Fruit fly (Drosophila melanogaster) whole organism, embryonic: ENCODE measurements around the gene CG7806.

Experiments used
- Atf6 ChIP-seq: fragments of 200-800 bp; sonication (Bioruptor generic); IDR thresholded peaks from 2 replicates; pipeline ENCODE4 v1.3.6; 2022; ENCODE audit warnings: missing biosample characterization, missing genetic modification characterization
- CG13894 ChIP-seq: fragments of 200-800 bp; sonication (Bioruptor generic); optimal IDR thresholded peaks from 3 replicates; lab custom pipeline; 2018; ENCODE audit warnings: missing biosample characterization, mild to moderate bottlenecking, missing genetic modification characterization, moderate library complexity
- CG14667 ChIP-seq: fragments of 200-800 bp; sonication (Bioruptor generic); IDR thresholded peaks from 2 replicates; pipeline ENCODE4 v1.3.6; 2022; ENCODE audit warnings: missing biosample characterization, missing genetic modification characterization
- CG15269 ChIP-seq: fragments of 200-800 bp; sonication (Bioruptor generic); optimal IDR thresholded peaks from 2 replicates; lab custom pipeline; 2018; ENCODE audit warnings: missing biosample characterization, mild to moderate bottlenecking, missing genetic modification characterization, moderate library complexity
- CG15696 ChIP-seq: fragments of 200-800 bp; sonication (Bioruptor generic); optimal IDR thresholded peaks from 2 replicates; lab custom pipeline; 2019; ENCODE audit warnings: missing biosample characterization, mild to moderate bottlenecking, missing genetic modification characterization, moderate library complexity
- CG17359 ChIP-seq: fragments of 200-800 bp; sonication (Bioruptor generic); optimal IDR thresholded peaks from 3 replicates; lab custom pipeline; 2018; ENCODE audit warnings: missing biosample characterization, mild to moderate bottlenecking, missing genetic modification characterization, moderate library complexity
- CG17385 ChIP-seq: fragments of 200-800 bp; sonication (Bioruptor generic); optimal IDR thresholded peaks from 3 replicates; lab custom pipeline; 2018; ENCODE audit warnings: missing biosample characterization, mild to moderate bottlenecking, missing genetic modification characterization
- CG18011 ChIP-seq: fragments of 200-800 bp; sonication (Bioruptor generic); optimal IDR thresholded peaks from 2 replicates; lab custom pipeline; 2017; ENCODE audit warnings: missing biosample characterization, missing genetic modification characterization, mild to moderate bottlenecking, moderate library complexity, missing genotype
- CG18599 ChIP-seq: fragments of 200-800 bp; sonication (Bioruptor generic); optimal IDR thresholded peaks from 3 replicates; lab custom pipeline; 2017; ENCODE audit warnings: missing biosample characterization, missing genetic modification characterization, mild to moderate bottlenecking, moderate library complexity, missing genetic modification reagents
- CG2129 ChIP-seq: fragments of 200-800 bp; sonication (Bioruptor generic); IDR thresholded peaks from 2 replicates; pipeline ENCODE4 v1.3.6; 2022; ENCODE audit warnings: missing biosample characterization, missing genetic modification characterization; ENCODE audit not compliant: partially characterized antibody
- CG33557 ChIP-seq: fragments of 200-800 bp; sonication (Bioruptor generic); optimal IDR thresholded peaks from 2 replicates; lab custom pipeline; 2019; ENCODE audit warnings: missing biosample characterization, mild to moderate bottlenecking, missing genetic modification characterization, moderate library complexity
- CG4360 ChIP-seq: fragments of 200-800 bp; sonication (Bioruptor generic); IDR thresholded peaks from 2 replicates; pipeline ENCODE4 v1.3.6; 2022; ENCODE audit warnings: missing biosample characterization, missing genetic modification characterization
- CG6791 ChIP-seq: fragments of 200-800 bp; sonication (Bioruptor generic); IDR thresholded peaks from 3 replicates; pipeline ENCODE4 v1.3.6; 2022; ENCODE audit warnings: missing biosample characterization, missing genetic modification characterization; ENCODE audit not compliant: partially characterized antibody
- CG7556 ChIP-seq: fragments of 200-800 bp; sonication (Bioruptor generic); optimal IDR thresholded peaks from 2 replicates; lab custom pipeline; 2017; ENCODE audit warnings: missing biosample characterization, mild to moderate bottlenecking, missing genetic modification characterization
- CG7745 ChIP-seq: fragments of 200-800 bp; sonication (Bioruptor generic); optimal IDR thresholded peaks from 2 replicates; lab custom pipeline; 2018; ENCODE audit warnings: missing biosample characterization, mild to moderate bottlenecking, missing genetic modification characterization, moderate library complexity
- CG7839 ChIP-seq: fragments of 200-800 bp; sonication (Bioruptor generic); optimal IDR thresholded peaks from 3 replicates; lab custom pipeline; 2018; ENCODE audit warnings: missing biosample characterization, mild to moderate bottlenecking, missing genetic modification characterization, moderate library complexity
- CG8765 ChIP-seq: fragments of 200-800 bp; sonication (Bioruptor generic); IDR thresholded peaks from 2 replicates; pipeline ENCODE4 v1.3.6; 2022; ENCODE audit warnings: missing biosample characterization, missing genetic modification characterization
- Hr51 ChIP-seq, 2 experiments: fragments of 200-800 bp; sonication (Bioruptor generic); optimal IDR thresholded peaks; 2 replicates in 1 of 2; 3 replicates in 1 of 2; lab custom pipeline; 2016 to 2018; ENCODE audit warnings: missing biosample characterization in 2 of 2, missing genetic modification characterization in 2 of 2, mild to moderate bottlenecking in 1 of 2, moderate library complexity in 1 of 2
- Med ChIP-seq: fragments of 200-800 bp; sonication (Bioruptor generic); peaks from one replicate; lab custom pipeline; 2016; ENCODE audit warnings: missing biosample characterization, missing genetic modification characterization, mild to moderate bottlenecking, inconsistent platforms, moderate library complexity
- NFAT ChIP-seq: fragments of 200-800 bp; sonication (Bioruptor generic); IDR thresholded peaks from 2 replicates; pipeline ENCODE4 v1.3.6; 2022; ENCODE audit warnings: missing biosample characterization, missing genetic modification characterization
- Pdp1 ChIP-seq, 2 experiments: fragments of 200-800 bp; sonication (Bioruptor generic); optimal IDR thresholded peaks; 3 replicates each; lab custom pipeline; 2016; ENCODE audit warnings: missing biosample characterization in 2 of 2, missing genetic modification characterization in 2 of 2, mild to moderate bottlenecking in 1 of 2, moderate library complexity in 1 of 2
- Rfx ChIP-seq: fragments of 200-800 bp; sonication (Bioruptor generic); IDR thresholded peaks from 2 replicates; pipeline ENCODE4 v1.3.6; 2022; ENCODE audit warnings: missing biosample characterization, missing genetic modification characterization
- Side ChIP-seq: fragments of 200-800 bp; sonication (Bioruptor generic); optimal IDR thresholded peaks from 2 replicates; lab custom pipeline; 2016; ENCODE audit warnings: missing biosample characterization, missing genetic modification characterization
- Usf ChIP-seq: fragments of 200-800 bp; sonication (Bioruptor generic); optimal IDR thresholded peaks from 2 replicates; lab custom pipeline; 2017; ENCODE audit warnings: missing genotype, missing biosample characterization, missing genetic modification characterization
- cas ChIP-seq: fragments of 200-800 bp; sonication (Bioruptor generic); IDR thresholded peaks from 2 replicates; pipeline ENCODE4 v1.3.6; 2022; ENCODE audit warnings: missing biosample characterization, missing genetic modification characterization
- caup ChIP-seq: fragments of 200-800 bp; sonication (Bioruptor generic); optimal IDR thresholded peaks from 3 replicates; lab custom pipeline; 2017; ENCODE audit warnings: missing biosample characterization, mild to moderate bottlenecking, missing genetic modification characterization, moderate library complexity; ENCODE audit not compliant: severe bottlenecking
- cg ChIP-seq: fragments of 200-800 bp; sonication (Bioruptor generic); optimal IDR thresholded peaks from 3 replicates; lab custom pipeline; 2019; ENCODE audit warnings: missing biosample characterization, mild to moderate bottlenecking, missing genetic modification characterization, moderate library complexity
- chinmo ChIP-seq: fragments of 200-800 bp; sonication (Bioruptor generic); IDR thresholded peaks from 4 replicates; pipeline ENCODE4 v1.3.6; 2022; ENCODE audit warnings: missing biosample characterization, missing genetic modification characterization; ENCODE audit not compliant: partially characterized antibody
- chm ChIP-seq: fragments of 200-800 bp; sonication (Bioruptor generic); IDR thresholded peaks from 2 replicates; pipeline ENCODE4 v1.3.6; 2022; ENCODE audit warnings: missing biosample characterization, missing genetic modification characterization
- crol ChIP-seq: fragments of 200-800 bp; sonication (Bioruptor generic); IDR thresholded peaks from 2 replicates; pipeline ENCODE4 v1.3.6; 2022; ENCODE audit warnings: missing biosample characterization, missing genetic modification characterization
- danr ChIP-seq: fragments of 200-800 bp; sonication (Bioruptor generic); IDR thresholded peaks from 2 replicates; pipeline ENCODE4 v1.3.6; 2022; ENCODE audit warnings: missing biosample characterization, missing genetic modification characterization
- gem ChIP-seq: fragments of 200-800 bp; sonication (Bioruptor generic); optimal IDR thresholded peaks from 2 replicates; lab custom pipeline; 2019; ENCODE audit warnings: missing biosample characterization, mild to moderate bottlenecking, missing genetic modification characterization, moderate library complexity
- h ChIP-seq: fragments of >200 bp; optimal IDR thresholded peaks from 2 replicates; lab custom pipeline; 2017
- kni ChIP-seq: fragments of 200-800 bp; sonication (Bioruptor generic); optimal IDR thresholded peaks from 3 replicates; lab custom pipeline; 2017; ENCODE audit warnings: mild to moderate bottlenecking, missing biosample characterization, missing genetic modification reagents, missing genetic modification characterization
- nmo ChIP-seq: fragments of 200-800 bp; sonication (Bioruptor generic); optimal IDR thresholded peaks from 2 replicates; lab custom pipeline; 2018; ENCODE audit warnings: missing biosample characterization, mild to moderate bottlenecking, missing genetic modification characterization, moderate library complexity
- oc ChIP-seq: fragments of 200-800 bp; sonication (Bioruptor generic); optimal IDR thresholded peaks from 2 replicates; lab custom pipeline; 2018; ENCODE audit warnings: missing biosample characterization, mild to moderate bottlenecking, missing genetic modification characterization, moderate library complexity
- peb ChIP-seq: fragments of 200-800 bp; sonication (Bioruptor generic); IDR thresholded peaks from 2 replicates; pipeline ENCODE4 v1.3.6; 2022; ENCODE audit warnings: missing biosample characterization, missing genetic modification characterization
- pfk ChIP-seq: fragments of 200-800 bp; sonication (Bioruptor generic); optimal IDR thresholded peaks from 2 replicates; lab custom pipeline; 2018; ENCODE audit warnings: missing biosample characterization, mild to moderate bottlenecking, missing genetic modification characterization, moderate library complexity
- row ChIP-seq: fragments of 200-800 bp; sonication (Bioruptor generic); IDR thresholded peaks from 3 replicates; pipeline ENCODE4 v1.3.6; 2022; ENCODE audit warnings: missing biosample characterization, missing genetic modification characterization
- sqz ChIP-seq: fragments of 200-800 bp; sonication (Bioruptor generic); optimal IDR thresholded peaks from 3 replicates; lab custom pipeline; 2018; ENCODE audit warnings: missing biosample characterization, mild to moderate bottlenecking, missing genetic modification characterization
- twi ChIP-seq: fragments of 200-800 bp; optimal IDR thresholded peaks from 2 replicates; lab custom pipeline; 2019; ENCODE audit warnings: missing biosample characterization, mild to moderate bottlenecking, missing genetic modification characterization, moderate library complexity
- unc-4 ChIP-seq: fragments of 200-800 bp; sonication (Bioruptor generic); IDR thresholded peaks from 2 replicates; pipeline ENCODE4 v1.3.6; 2022; ENCODE audit warnings: missing biosample characterization, missing genetic modification characterization; ENCODE audit not compliant: partially characterized antibody
- wor ChIP-seq: fragments of 200-800 bp; sonication (Bioruptor generic); IDR thresholded peaks from 2 replicates; pipeline ENCODE4 v1.3.6; 2022; ENCODE audit warnings: missing biosample characterization, missing genetic modification characterization
- zf30C ChIP-seq: fragments of 200-800 bp; sonication (Bioruptor generic); optimal IDR thresholded peaks from 3 replicates; lab custom pipeline; 2018; ENCODE audit warnings: missing biosample characterization, mild to moderate bottlenecking, missing genetic modification characterization

Gene CG7806

DNA sequence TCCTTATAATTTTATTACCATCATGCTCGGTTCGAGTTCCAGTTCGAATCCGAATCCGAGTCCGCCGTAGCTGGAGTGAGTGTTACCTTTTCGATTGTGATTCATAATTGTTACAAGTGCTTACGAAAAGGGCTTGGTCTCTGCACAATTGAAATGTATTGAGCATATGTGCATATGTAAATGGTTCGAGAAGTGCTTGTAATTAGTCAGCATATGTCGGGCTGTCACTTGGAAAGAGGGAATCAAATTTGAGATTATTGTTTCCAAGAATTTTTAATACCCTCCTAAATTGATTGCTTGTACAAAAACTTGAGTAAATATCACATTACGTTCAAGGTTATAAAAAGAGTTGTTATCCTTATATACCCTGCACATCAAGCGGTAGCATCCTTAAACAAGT is 17.8 kb upstream of the CG7806 start:
- TF ChIP-seq CG17385 = no peak
- peak; percentile 11 for TF ChIP-seq kni
- peak in 1 of 2 experiments; percentile 57 for TF ChIP-seq Pdp1 (GFP tag; optimal IDR thresholded peaks at IDR 0.05; lab: Kevin White, UChicago)
- peak; percentile 41 for TF ChIP-seq twi (tag; lab: Kevin White, UChicago)

DNA sequence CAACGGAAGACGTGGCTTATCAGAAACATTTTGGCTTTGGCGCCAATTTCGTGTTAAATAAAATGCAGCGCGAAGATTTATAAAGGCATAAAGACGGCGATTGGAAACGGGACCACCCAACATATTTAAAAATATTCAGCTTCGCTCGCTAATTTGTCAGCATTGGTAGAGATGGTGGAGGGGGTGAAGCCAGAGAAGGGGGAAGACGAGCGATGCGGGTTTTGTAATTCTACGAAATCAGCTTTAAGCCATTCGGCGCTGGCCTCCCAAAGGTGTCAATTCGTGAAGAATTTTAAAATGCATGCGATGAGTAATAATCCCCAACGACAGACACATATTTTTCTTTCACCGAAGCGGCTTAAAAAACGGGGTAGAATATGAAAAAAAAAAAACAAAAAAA is 17.2 kb upstream of the CG7806 start:
- TF ChIP-seq caup (GFP tag; lab: Kevin White, UChicago) = no peak
- TF ChIP-seq CG7839 (tag; lab: Kevin White, UChicago) = no peak
- TF ChIP-seq crol (GFP tag; lab: Robert Waterston, UW) = peak; percentile 36; the same call in 1 of the 2 replicates
- TF ChIP-seq Med (GFP tag; lab: Kevin White, UChicago) = peak; percentile 49
- TF ChIP-seq CG8765 (GFP tag; lab: Robert Waterston, UW) = no peak
- TF ChIP-seq chinmo (GFP tag; lab: Robert Waterston, UW) = 0 out of 4 replicates have a peak, but pooled peaks have one; percentile 56
- peak; percentile 84 for TF ChIP-seq oc (tag; lab: Kevin White, UChicago)
- TF ChIP-seq peb (GFP tag; lab: Robert Waterston, UW) = no peak
- peak; percentile 15 for TF ChIP-seq CG15269
- no peak for TF ChIP-seq CG14667 (GFP tag; lab: Robert Waterston, UW)

DNA sequence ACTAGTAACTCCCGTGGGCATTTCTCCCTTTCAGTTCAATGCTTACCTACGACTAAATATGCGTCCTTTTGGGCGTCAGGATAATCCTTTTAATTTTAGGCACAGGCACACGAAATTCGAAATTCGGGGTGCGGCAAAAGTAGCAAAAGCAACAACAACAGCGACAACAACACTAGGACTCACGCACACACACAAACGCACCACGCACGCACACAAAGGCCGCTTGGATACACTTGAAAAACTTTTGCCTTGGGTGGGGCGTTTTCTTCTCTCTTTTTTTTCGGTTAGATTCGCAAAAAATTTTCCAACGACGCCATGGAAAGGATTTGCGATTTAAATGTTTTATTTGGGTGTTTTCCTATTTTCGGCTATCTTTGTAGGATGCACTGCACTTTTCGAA is 14.8 kb upstream of the CG7806 start:
- peak; percentile 25; the same call in 1 of the 3 replicates for TF ChIP-seq row (GFP tag; lab: Robert Waterston, UW)
- no peak for TF ChIP-seq Usf (GFP tag; lab: Kevin White, UChicago)
- peak; percentile 22 for TF ChIP-seq oc (tag; lab: Kevin White, UChicago)
- TF ChIP-seq nmo (GFP tag; lab: Kevin White, UChicago) = no peak
- no peak for TF ChIP-seq unc-4 (GFP tag; lab: Robert Waterston, UW)
- TF ChIP-seq CG13894 (tag; lab: Kevin White, UChicago) = peak; percentile 24
- no peak for TF ChIP-seq h
- no peak for TF ChIP-seq cas (GFP tag; lab: Robert Waterston, UW)
- TF ChIP-seq pfk (GFP tag; lab: Kevin White, UChicago) = no peak
- TF ChIP-seq cg (GFP tag; lab: Kevin White, UChicago) = peak; percentile 64
- 0 out of 3 replicates have a peak, but pooled peaks have one; percentile 13 for TF ChIP-seq CG6791 (GFP tag; lab: Robert Waterston, UW)
- TF ChIP-seq CG17359 = no peak
- TF ChIP-seq zf30C (GFP tag; lab: Kevin White, UChicago) = peak; percentile 78
- no peak for TF ChIP-seq wor (GFP tag; lab: Robert Waterston, UW)
- peak; percentile 14 for TF ChIP-seq CG7745
- TF ChIP-seq Atf6 (GFP tag; lab: Robert Waterston, UW) = 0 out of 2 replicates have a peak, but pooled peaks have one; percentile 23
- TF ChIP-seq Side = no peak
- 0 out of 2 replicates have a peak, but pooled peaks have one; percentile 9 for TF ChIP-seq NFAT
- no peak for TF ChIP-seq CG33557
- TF ChIP-seq Hr51 (GFP tag; optimal IDR thresholded peaks at IDR 0.05; lab: Kevin White, UChicago) = no peak
- peak; percentile 41 for TF ChIP-seq Med (GFP tag; lab: Kevin White, UChicago)
- TF ChIP-seq CG18599 = peak; percentile 16
- TF ChIP-seq chm (GFP tag; lab: Robert Waterston, UW) = peak; percentile 31; the same call in 1 of the 2 replicates
- peak; percentile 11 for TF ChIP-seq CG7556 (GFP tag; lab: Kevin White, UChicago)
- TF ChIP-seq sqz = peak; percentile 33
- no peak for TF ChIP-seq CG18011 (GFP tag; lab: Kevin White, UChicago)
- TF ChIP-seq danr (GFP tag; lab: Robert Waterston, UW) = no peak
- no peak for TF ChIP-seq CG15696 (tag; lab: Kevin White, UChicago)
- TF ChIP-seq Rfx (GFP tag; lab: Robert Waterston, UW) = 0 out of 2 replicates have a peak, but pooled peaks have one; percentile 22
- no peak for TF ChIP-seq CG2129
- TF ChIP-seq gem (tag; lab: Kevin White, UChicago) = peak; percentile 5
- TF ChIP-seq CG4360 = peak; percentile 94
